Fruit fly (Drosophila melanogaster) whole organism, embryonic: ENCODE data around the gene Nnp-1.

Experiments
- Abd-B ChIP-seq: fragments of 200-800 bp; sonication (Bioruptor generic); optimal IDR thresholded peaks from 2 replicates; lab custom pipeline; 2018; ENCODE audit warnings: missing biosample characterization, mild to moderate bottlenecking, missing genetic modification characterization, moderate library complexity
- BEAF-32 ChIP-seq: fragments of 200-800 bp; sonication (Bioruptor generic); optimal IDR thresholded peaks from 3 replicates; lab custom pipeline; 2017; ENCODE audit warnings: missing biosample characterization, missing genetic modification characterization, mild to moderate bottlenecking, moderate library complexity, missing genetic modification reagents
- Bteb2 ChIP-seq: fragments of 200-800 bp; sonication (Bioruptor generic); optimal IDR thresholded peaks from 2 replicates; lab custom pipeline; 2016; ENCODE audit warnings: missing biosample characterization, missing genetic modification characterization
- CG12219 ChIP-seq: fragments of 200-800 bp; sonication (Bioruptor generic); optimal IDR thresholded peaks from 3 replicates; lab custom pipeline; 2018; ENCODE audit warnings: missing biosample characterization, mild to moderate bottlenecking, missing genetic modification characterization
- CG12942 ChIP-seq: fragments of 200-800 bp; sonication (Bioruptor generic); optimal IDR thresholded peaks from 3 replicates; lab custom pipeline; 2016; ENCODE audit warnings: missing biosample characterization, missing genetic modification characterization
- CG13424 ChIP-seq: fragments of 200-800 bp; sonication (Bioruptor generic); optimal IDR thresholded peaks from 2 replicates; lab custom pipeline; 2019; ENCODE audit warnings: missing biosample characterization, mild to moderate bottlenecking, missing genetic modification characterization, moderate library complexity
- CG1647 ChIP-seq: fragments of 200-800 bp; sonication (Bioruptor generic); optimal IDR thresholded peaks from 3 replicates; lab custom pipeline; 2016; ENCODE audit warnings: missing biosample characterization, missing genetic modification characterization
- CG16779 ChIP-seq: fragments of 200-800 bp; sonication (Bioruptor generic); IDR thresholded peaks from 2 replicates; pipeline ENCODE4 v1.3.6; 2022; ENCODE audit warnings: missing biosample characterization, missing genetic modification characterization
- CG17186 ChIP-seq: fragments of 200-800 bp; sonication (Bioruptor generic); optimal IDR thresholded peaks from 3 replicates; lab custom pipeline; 2017; ENCODE audit warnings: missing biosample characterization, missing genetic modification reagents, missing genetic modification characterization
- CG17385 ChIP-seq: fragments of 200-800 bp; sonication (Bioruptor generic); optimal IDR thresholded peaks from 3 replicates; lab custom pipeline; 2018; ENCODE audit warnings: missing biosample characterization, mild to moderate bottlenecking, missing genetic modification characterization
- CG17568 ChIP-seq: fragments of 200-800 bp; sonication (Bioruptor generic); optimal IDR thresholded peaks from 2 replicates; lab custom pipeline; 2018; ENCODE audit warnings: missing biosample characterization, mild to moderate bottlenecking, missing genetic modification characterization, moderate library complexity
- CG18011 ChIP-seq: fragments of 200-800 bp; sonication (Bioruptor generic); optimal IDR thresholded peaks from 2 replicates; lab custom pipeline; 2017; ENCODE audit warnings: missing biosample characterization, missing genetic modification characterization, mild to moderate bottlenecking, moderate library complexity, missing genotype
- CG18764 ChIP-seq: fragments of 200-800 bp; sonication (Bioruptor generic); optimal IDR thresholded peaks from 3 replicates; lab custom pipeline; 2016; ENCODE audit warnings: missing biosample characterization, missing genetic modification characterization
- CG31388 ChIP-seq: fragments of 200-800 bp; sonication (Bioruptor generic); optimal IDR thresholded peaks from 2 replicates; lab custom pipeline; 2016; ENCODE audit warnings: missing biosample characterization, missing genetic modification characterization
- CG31441 ChIP-seq: fragments of 200-800 bp; sonication (Bioruptor generic); IDR thresholded peaks from 2 replicates; pipeline ENCODE4 v1.3.6; 2022; ENCODE audit warnings: missing biosample characterization, missing genetic modification characterization
- CG34224 ChIP-seq: fragments of 200-800 bp; sonication (Bioruptor generic); IDR thresholded peaks from 3 replicates; pipeline ENCODE4 v1.3.6; 2022; ENCODE audit warnings: missing biosample characterization, missing genetic modification characterization; ENCODE audit not compliant: partially characterized antibody
- CG34422 ChIP-seq: fragments of 200-800 bp; sonication (Bioruptor generic); IDR thresholded peaks from 3 replicates; pipeline ENCODE4 v1.3.6; 2022; ENCODE audit warnings: missing biosample characterization, missing genetic modification characterization
- CG4360 ChIP-seq: fragments of 200-800 bp; sonication (Bioruptor generic); IDR thresholded peaks from 2 replicates; pipeline ENCODE4 v1.3.6; 2022; ENCODE audit warnings: missing biosample characterization, missing genetic modification characterization
- CG5180 ChIP-seq: fragments of 200-800 bp; sonication (Bioruptor generic); optimal IDR thresholded peaks from 3 replicates; lab custom pipeline; 2017; ENCODE audit warnings: missing biosample characterization, missing genetic modification characterization, mild to moderate bottlenecking, moderate library complexity, missing genetic modification reagents
- CG7928 ChIP-seq: fragments of 200-800 bp; sonication (Bioruptor generic); optimal IDR thresholded peaks from 2 replicates; lab custom pipeline; 2017; ENCODE audit warnings: missing biosample characterization, mild to moderate bottlenecking, missing genetic modification characterization
- CG9215 ChIP-seq: fragments of 200-800 bp; sonication (Bioruptor generic); IDR thresholded peaks from 2 replicates; pipeline ENCODE4 v1.3.6; 2022; ENCODE audit warnings: missing biosample characterization, missing genetic modification characterization
- CG9817 ChIP-seq: fragments of 200-800 bp; sonication (Bioruptor generic); optimal IDR thresholded peaks from 2 replicates; lab custom pipeline; 2018; ENCODE audit warnings: missing biosample characterization, mild to moderate bottlenecking, missing genetic modification characterization, moderate library complexity
- CG9932 ChIP-seq: fragments of 200-800 bp; sonication (Bioruptor generic); IDR thresholded peaks from 2 replicates; pipeline ENCODE4 v1.3.6; 2022; ENCODE audit warnings: missing biosample characterization, missing genetic modification characterization
- CoRest ChIP-seq: fragments of 200-800 bp; sonication (Bioruptor generic); optimal IDR thresholded peaks from 3 replicates; lab custom pipeline; 2018; ENCODE audit warnings: missing biosample characterization, mild to moderate bottlenecking, missing genetic modification characterization, moderate library complexity
- E2f1 ChIP-seq: fragments of 200-800 bp; sonication (Bioruptor generic); IDR thresholded peaks from 2 replicates; pipeline ENCODE4 v1.3.6; 2022; ENCODE audit warnings: missing biosample characterization, missing genetic modification characterization
- Ets65A ChIP-seq: fragments of 200-800 bp; sonication (Bioruptor generic); peaks from one replicate; lab custom pipeline; 2016; ENCODE audit warnings: missing biosample characterization, missing genetic modification characterization
- Lpt ChIP-seq: fragments of >200 bp; optimal IDR thresholded peaks from 2 replicates; lab custom pipeline; 2018; ENCODE audit warnings: missing biosample characterization, missing genetic modification characterization
- Mes4 ChIP-seq: fragments of 200-800 bp; sonication (Bioruptor generic); optimal IDR thresholded peaks from 2 replicates; lab custom pipeline; 2016; ENCODE audit warnings: missing biosample characterization, missing genetic modification characterization
- NC2β ChIP-seq: fragments of 200-800 bp; sonication (Bioruptor generic); optimal IDR thresholded peaks from 2 replicates; lab custom pipeline; 2016; ENCODE audit warnings: missing biosample characterization, missing genetic modification characterization
- Nf-YA ChIP-seq: fragments of 200-800 bp; sonication (Bioruptor generic); IDR thresholded peaks from 2 replicates; pipeline ENCODE4 v1.3.6; 2022; ENCODE audit warnings: missing biosample characterization, missing genetic modification characterization
- al ChIP-seq: fragments of 200-800 bp; sonication (Bioruptor generic); IDR thresholded peaks from 2 replicates; pipeline ENCODE4 v1.3.6; 2022; ENCODE audit warnings: missing biosample characterization, missing genetic modification characterization
- ase ChIP-seq: fragments of 200-800 bp; sonication (Bioruptor generic); IDR thresholded peaks from 3 replicates; pipeline ENCODE4 v1.3.6; 2022; ENCODE audit warnings: missing biosample characterization, missing genetic modification characterization
- chinmo ChIP-seq: fragments of 200-800 bp; sonication (Bioruptor generic); IDR thresholded peaks from 4 replicates; pipeline ENCODE4 v1.3.6; 2022; ENCODE audit warnings: missing biosample characterization, missing genetic modification characterization; ENCODE audit not compliant: partially characterized antibody
- croc ChIP-seq: fragments of 200-800 bp; sonication (Bioruptor generic); conservative IDR thresholded peaks from 3 replicates; pipeline ENCODE4 v1.3.6; 2022; ENCODE audit warnings: missing biosample characterization, missing genetic modification characterization
- dan ChIP-seq: fragments of 200-800 bp; sonication (Bioruptor generic); IDR thresholded peaks from 2 replicates; pipeline ENCODE4 v1.3.6; 2022; ENCODE audit warnings: missing biosample characterization, missing genetic modification characterization
- ewg ChIP-seq: fragments of 200-800 bp; sonication (Bioruptor generic); optimal IDR thresholded peaks from 3 replicates; lab custom pipeline; 2017; ENCODE audit warnings: mild to moderate bottlenecking, missing biosample characterization, missing genetic modification reagents, missing genetic modification characterization
- gfzf ChIP-seq: fragments of 200-800 bp; sonication (Bioruptor generic); optimal IDR thresholded peaks from 2 replicates; lab custom pipeline; 2016; ENCODE audit warnings: missing biosample characterization, mild to moderate bottlenecking, missing genetic modification characterization, moderate library complexity
- her ChIP-seq: fragments of 200-800 bp; sonication (Bioruptor generic); optimal IDR thresholded peaks from 2 replicates; lab custom pipeline; 2016; ENCODE audit warnings: missing biosample characterization, missing genetic modification characterization
- hkb ChIP-seq, 2 experiments: fragments of 200-800 bp in 1 of 2; fragments of >200 bp in 1 of 2; sonication (Bioruptor generic) in 1 of 2; IDR thresholded peaks in 1 of 2; optimal IDR thresholded peaks in 1 of 2; 2 replicates each; pipeline versions ENCODE4 v1.3.6 to Lab custom; 2017 to 2022; ENCODE audit warnings: missing biosample characterization in 1 of 2, missing genetic modification characterization in 1 of 2
- jing ChIP-seq: fragments of 200-800 bp; sonication (Bioruptor generic); optimal IDR thresholded peaks from 2 replicates; lab custom pipeline; 2018; ENCODE audit warnings: missing biosample characterization, mild to moderate bottlenecking, missing genetic modification characterization
- lov ChIP-seq, 2 experiments: fragments of 200-800 bp in 1 of 2; fragments of >200 bp in 1 of 2; sonication (Bioruptor generic) in 1 of 2; IDR thresholded peaks in 1 of 2; optimal IDR thresholded peaks in 1 of 2; 2 replicates in 1 of 2; 3 replicates in 1 of 2; pipeline versions ENCODE4 v1.3.6 to Lab custom; 2017 to 2022; ENCODE audit warnings: missing biosample characterization in 1 of 2, missing genetic modification characterization in 1 of 2
- nerfin-2 ChIP-seq: fragments of 200-800 bp; sonication (Bioruptor generic); IDR thresholded peaks from 2 replicates; pipeline ENCODE4 v1.3.6; 2022; ENCODE audit warnings: missing biosample characterization, missing genetic modification characterization; ENCODE audit not compliant: partially characterized antibody
- psq ChIP-seq: fragments of 200-800 bp; sonication (Bioruptor generic); optimal IDR thresholded peaks from 2 replicates; lab custom pipeline; 2017; ENCODE audit warnings: missing biosample characterization, missing genetic modification characterization
- rib ChIP-seq: fragments of 200-800 bp; sonication (Bioruptor generic); IDR thresholded peaks from 2 replicates; pipeline ENCODE4 v1.3.6; 2022; ENCODE audit warnings: missing biosample characterization, missing genetic modification characterization
- sug ChIP-seq: fragments of 200-800 bp; optimal IDR thresholded peaks from 2 replicates; lab custom pipeline; 2019; ENCODE audit warnings: missing biosample characterization, mild to moderate bottlenecking, missing genetic modification characterization, moderate library complexity
- tll ChIP-seq, 2 experiments: fragments of 200-800 bp in 1 of 2; fragments of >200 bp in 1 of 2; sonication (Bioruptor generic) in 1 of 2; optimal IDR thresholded peaks; 2 replicates each; lab custom pipeline; 2017 to 2019; ENCODE audit warnings: missing biosample characterization in 2 of 2, missing genetic modification characterization in 2 of 2, mild to moderate bottlenecking in 1 of 2, moderate library complexity in 1 of 2
- twi ChIP-seq: fragments of 200-800 bp; optimal IDR thresholded peaks from 2 replicates; lab custom pipeline; 2019; ENCODE audit warnings: missing biosample characterization, mild to moderate bottlenecking, missing genetic modification characterization, moderate library complexity
- zen2 ChIP-seq: fragments of 200-800 bp; sonication (Bioruptor generic); IDR thresholded peaks from 3 replicates; pipeline ENCODE4 v1.3.6; 2022; ENCODE audit warnings: missing biosample characterization, missing genetic modification characterization; ENCODE audit not compliant: partially characterized antibody

Gene Nnp-1

DNA sequence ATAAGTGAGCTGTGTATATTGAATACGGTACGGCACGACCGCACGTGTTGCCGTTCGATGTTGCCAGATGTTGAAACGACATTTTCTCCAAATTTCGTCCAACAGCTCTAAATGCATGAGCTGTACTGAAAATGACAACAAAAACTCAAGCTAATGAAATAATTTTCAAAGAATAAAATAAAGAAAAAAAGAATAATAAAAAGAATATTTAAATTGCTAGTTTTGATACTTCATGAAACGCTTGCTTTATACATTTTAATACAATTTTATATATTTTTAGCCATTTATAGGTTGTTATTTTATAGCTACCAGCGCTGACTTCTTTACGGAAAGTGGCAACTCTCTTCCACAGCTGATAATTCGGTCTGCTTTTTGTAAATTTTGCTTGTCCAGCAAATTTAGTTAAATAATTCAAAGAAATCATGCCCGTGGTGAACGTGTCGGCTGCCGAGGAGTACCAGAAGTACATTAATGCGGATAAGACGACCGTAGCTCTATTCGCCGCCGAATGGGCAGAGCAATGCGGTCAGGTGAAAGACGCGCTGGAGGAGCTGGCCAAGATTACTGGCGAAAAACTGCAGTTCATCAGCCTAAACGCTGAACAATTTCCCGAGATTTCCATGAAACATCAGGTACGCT, at the start of gene Nnp-1, which contains the start of gene Grx3 (continued):
- peak; percentile 21 for TF ChIP-seq hkb (optimal IDR thresholded peaks at IDR 0.05; lab: Kevin White, UChicago)
- TF ChIP-seq hkb (GFP tag; IDR thresholded peaks at IDR 0.05; lab: Robert Waterston, UW), result no peak
- TF ChIP-seq NC2β, result no peak
- peak; percentile 79 for TF ChIP-seq CoRest (tag; lab: Kevin White, UChicago)
- TF ChIP-seq CG9215 (GFP tag; lab: Robert Waterston, UW), result peak; percentile 57
- TF ChIP-seq Mes4 (GFP tag; lab: Kevin White, UChicago), result no peak
- no peak for TF ChIP-seq CG17568
- peak; percentile 71 for TF ChIP-seq Ets65A (GFP tag; lab: Kevin White, UChicago)
- TF ChIP-seq CG16779 (GFP tag; lab: Robert Waterston, UW), result no peak
- TF ChIP-seq CG17186, result peak; percentile 13
- TF ChIP-seq psq (GFP tag; lab: Kevin White, UChicago), result no peak
- peak; percentile 73 for TF ChIP-seq CG9817
- peak; percentile 65 for TF ChIP-seq CG34422 (GFP tag; lab: Robert Waterston, UW)
- no peak for TF ChIP-seq CG31388 (GFP tag; lab: Kevin White, UChicago)
- peak; percentile 27 for TF ChIP-seq CG12942 (GFP tag; lab: Kevin White, UChicago)
- no peak for TF ChIP-seq Lpt (GFP tag; lab: Kevin White, UChicago)
- no peak for TF ChIP-seq dan (GFP tag; lab: Robert Waterston, UW)
- TF ChIP-seq her (GFP tag; lab: Kevin White, UChicago), result peak; percentile 33
- 0 out of 3 replicates have a peak, but pooled peaks have one; percentile 11 for TF ChIP-seq CG34224 (GFP tag; lab: Robert Waterston, UW)
- TF ChIP-seq rib (GFP tag; lab: Robert Waterston, UW), result no peak
- TF ChIP-seq ase (GFP tag; lab: Robert Waterston, UW), result no peak
- peak; percentile 5 for TF ChIP-seq CG18011
- no peak; the same call in 2 of the 3 replicates for TF ChIP-seq croc
- no peak for TF ChIP-seq nerfin-2 (GFP tag; lab: Robert Waterston, UW)
- TF ChIP-seq CG17385 (GFP tag; lab: Kevin White, UChicago), result peak; percentile 51
- TF ChIP-seq CG31441 (GFP tag; lab: Robert Waterston, UW), result no peak
- no peak for TF ChIP-seq zen2 (GFP tag; lab: Robert Waterston, UW)
- TF ChIP-seq CG7928 (GFP tag; lab: Kevin White, UChicago), result peak; percentile 44
- TF ChIP-seq CG12219 (GFP tag; lab: Kevin White, UChicago), result no peak
- peak; percentile 52 for TF ChIP-seq gfzf (GFP tag; lab: Kevin White, UChicago)
- peak; percentile 43 for TF ChIP-seq CG18764 (GFP tag; lab: Kevin White, UChicago)
- peak; percentile 71 for TF ChIP-seq CG9932 (GFP tag; lab: Robert Waterston, UW)
- TF ChIP-seq CG5180 (GFP tag; lab: Kevin White, UChicago), result peak; percentile 71
- 0 out of 2 replicates have a peak, but pooled peaks have one; percentile 24 for TF ChIP-seq E2f1 (GFP tag; lab: Robert Waterston, UW)
- TF ChIP-seq CG13424, result peak; percentile 80
- TF ChIP-seq CG4360 (GFP tag; lab: Robert Waterston, UW), result peak; percentile 46; the same call in 1 of the 2 replicates
- TF ChIP-seq CG1647, result no peak
- TF ChIP-seq tll (GFP tag; optimal IDR thresholded peaks at IDR 0.05; lab: Kevin White, UChicago), result peak in 1 of 2 experiments; percentile 57
- peak; percentile 24 for TF ChIP-seq ewg
- no peak for TF ChIP-seq lov (optimal IDR thresholded peaks at IDR 0.05; lab: Kevin White, UChicago)
- no peak for TF ChIP-seq lov (GFP tag; IDR thresholded peaks at IDR 0.05; lab: Robert Waterston, UW)
- TF ChIP-seq twi (tag; lab: Kevin White, UChicago), result peak; percentile 59
- TF ChIP-seq jing (GFP tag; lab: Kevin White, UChicago), result no peak
- no peak for TF ChIP-seq Bteb2
- no peak for TF ChIP-seq Nf-YA
- peak; percentile 82 for TF ChIP-seq sug (tag; lab: Kevin White, UChicago)
- TF ChIP-seq chinmo, result no peak
- peak; percentile 41 for TF ChIP-seq BEAF-32 (GFP tag; lab: Kevin White, UChicago)
- peak; percentile 76 for TF ChIP-seq Abd-B
- TF ChIP-seq al, result 0 out of 2 replicates have a peak, but pooled peaks have one; percentile 22
